Worm (Caenorhabditis elegans) whole organism, mixed stage, embryonic: ENCODE results near the gene gar-2.

Experiments used
- blmp-1 ChIP-seq: fragments of 150-350 bp; optimal IDR thresholded peaks from 2 replicates; lab custom pipeline; 2014; ENCODE audit warnings: missing biosample characterization, missing genetic modification characterization
- ceh-83 ChIP-seq: fragments of 200-800 bp; sonication (Bioruptor generic); optimal IDR thresholded peaks from 2 replicates; lab custom pipeline; 2018; ENCODE audit warnings: mild to moderate bottlenecking, missing genetic modification characterization, missing compliant biosample characterization
- elt-3 ChIP-seq: fragments of 150-350 bp; optimal IDR thresholded peaks from 2 replicates; lab custom pipeline; 2014; ENCODE audit warnings: missing biosample characterization, missing genetic modification characterization
- hlh-1 ChIP-seq: fragments of 150-350 bp; optimal IDR thresholded peaks from 2 replicates; lab custom pipeline; 2014; ENCODE audit warnings: missing biosample characterization, missing genetic modification reagents, missing genetic modification characterization
- mep-1 ChIP-seq: fragments of 150-350 bp; optimal IDR thresholded peaks from 2 replicates; lab custom pipeline; 2017; ENCODE audit warnings: missing biosample characterization, missing genetic modification reagents, missing genetic modification characterization, inconsistent platforms
- nhr-237 ChIP-seq: fragments of 150-350 bp; optimal IDR thresholded peaks from 2 replicates; lab custom pipeline; 2014; ENCODE audit warnings: missing biosample characterization, missing genetic modification characterization
- nhr-28 ChIP-seq: fragments of 150-350 bp; optimal IDR thresholded peaks from 2 replicates; lab custom pipeline; 2014; ENCODE audit warnings: missing biosample characterization, missing genetic modification characterization
- nhr-76 ChIP-seq: sonication (generic microtip); optimal IDR thresholded peaks from 2 replicates; lab custom pipeline; 2017; ENCODE audit warnings: missing biosample characterization, missing genetic modification characterization
- pha-4 ChIP-seq: fragments of 150-350 bp; optimal IDR thresholded peaks from 2 replicates; lab custom pipeline; 2018; ENCODE audit warnings: missing biosample characterization, missing genetic modification reagents, missing genetic modification characterization
- unc-62 ChIP-seq: fragments of 150-350 bp; optimal IDR thresholded peaks from 2 replicates; lab custom pipeline; 2014; ENCODE audit warnings: missing biosample characterization, missing genetic modification reagents, missing genetic modification characterization
- ztf-11 ChIP-seq: fragments of 150-350 bp; optimal IDR thresholded peaks from 2 replicates; lab custom pipeline; 2014; ENCODE audit warnings: missing biosample characterization, missing genetic modification characterization

DNA sequence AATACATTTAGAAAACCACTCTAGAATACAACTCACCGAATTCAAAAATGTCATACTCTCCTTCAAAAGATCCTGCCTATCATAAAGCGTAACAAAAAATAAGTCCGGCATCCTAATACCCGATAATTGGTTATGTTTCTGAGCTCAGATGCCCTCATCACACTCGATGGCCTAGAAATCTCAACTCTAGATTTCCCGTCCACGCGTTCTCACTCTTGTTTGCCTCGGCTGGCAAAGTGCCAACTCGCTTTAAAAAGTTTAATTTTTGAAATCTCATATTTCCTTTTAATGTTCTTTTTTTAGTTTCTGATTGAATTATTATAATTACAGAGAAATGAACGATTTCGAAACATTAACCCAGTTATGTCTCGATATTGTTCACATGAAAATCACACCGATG, 58.5 kb downstream of the gar-2 start, which contains the start of the genes C56G2.15 and thoc-2:
- TF ChIP-seq ztf-11 (tag; lab: Kevin White, UChicago) (no peak), elt-3 (tag; lab: Kevin White, UChicago) (no peak), ceh-83 (GFP tag; lab: Kevin White, UChicago) (no peak), unc-62 (no peak), blmp-1 (tag; lab: Kevin White, UChicago) (no peak), pha-4 (tag; lab: Kevin White, UChicago) (no peak), nhr-76 (no peak), nhr-28 (tag; lab: Kevin White, UChicago) (no peak), nhr-237 (tag; lab: Kevin White, UChicago) (no peak), hlh-1 (tag; lab: Kevin White, UChicago) (no peak), mep-1 (no peak)
